Worm (Caenorhabditis elegans) whole organism, L4/young adult: ENCODE results near the gene acdh-7.

ENCODE experiments used
- W03F9.2 ChIP-seq: fragments of 150-350 bp; optimal IDR thresholded peaks from 2 replicates; lab custom pipeline; 2014; ENCODE audit warnings: missing biosample characterization, missing genetic modification characterization
- him-1 ChIP-seq: sonication (generic microtip); optimal IDR thresholded peaks from 2 replicates; lab custom pipeline; 2016; ENCODE audit warnings: missing genotype, missing genetic modification reagents, missing genetic modification characterization, missing compliant biosample characterization

ce11 chrX:17217050-17217813, at the start of gene acdh-7:
- no peak for TF ChIP-seq him-1 (tag; lab: Kevin White, UChicago)
- no peak for TF ChIP-seq W03F9.2 (tag; lab: Kevin White, UChicago)
